Fruit fly (Drosophila melanogaster): ENCODE results near the gene pths.

The pths gene

dm6 chr2L:21166422-21166821, 23.4 kb downstream of the pths start (continued):
- TF ChIP-seq CG3163 (GFP tag; optimal IDR thresholded peaks at IDR 0.05) (no peak), CG2120 (GFP tag; optimal IDR thresholded peaks at IDR 0.05) (peak; percentile 8), trem (tag; optimal IDR thresholded peaks at IDR 0.05) (peak; percentile 16), CG5953 (GFP tag; IDR thresholded peaks at IDR 0.05) (no peak), psq (GFP tag; optimal IDR thresholded peaks at IDR 0.05) (no peak), CTCF (GFP tag; optimal IDR thresholded peaks at IDR 0.05) (no peak), CG12391 (tag; optimal IDR thresholded peaks at IDR 0.05) (peak; percentile 0), CG3847 (GFP tag; IDR thresholded peaks at IDR 0.05) (peak; percentile 24; the same call in 1 of the 2 replicates), pzg (GFP tag; optimal IDR thresholded peaks at IDR 0.05) (peak; percentile 63), sens (GFP tag) (peak; percentile 11), CG15011 (GFP tag; optimal IDR thresholded peaks at IDR 0.05) (no peak), CG4328 (GFP tag; optimal IDR thresholded peaks at IDR 0.05) (no peak), CG17328 (GFP tag; IDR thresholded peaks at IDR 0.05) (0 out of 2 replicates have a peak, but pooled peaks have one; percentile 5), CG9797 (GFP tag; optimal IDR thresholded peaks at IDR 0.05) (no peak), ash1 (GFP tag; optimal IDR thresholded peaks at IDR 0.05) (no peak), nmo (GFP tag; optimal IDR thresholded peaks at IDR 0.05) (no peak), sug (tag; optimal IDR thresholded peaks at IDR 0.05) (peak; percentile 42), CHES-1-like (GFP tag; optimal IDR thresholded peaks at IDR 0.05) (peak; percentile 25), CG34422 (GFP tag; IDR thresholded peaks at IDR 0.05) (peak; percentile 36; the same call in 1 of the 3 replicates), CG9437 (GFP tag; optimal IDR thresholded peaks at IDR 0.05) (no peak), CG9932 (GFP tag; IDR thresholded peaks at IDR 0.05) (0 out of 2 replicates have a peak, but pooled peaks have one; percentile 8), E2f2 (GFP tag; IDR thresholded peaks at IDR 0.05) (peak; percentile 93), CG1603 (tag; optimal IDR thresholded peaks at IDR 0.05) (peak; percentile 36), hkb (optimal IDR thresholded peaks at IDR 0.05) (no peak), hkb (GFP tag; IDR thresholded peaks at IDR 0.05) (no peak), tna (GFP tag; IDR thresholded peaks at IDR 0.05; ENCODE audit: partially characterized antibody) (no peak), YL-1 (GFP tag; optimal IDR thresholded peaks at IDR 0.05) (peak; percentile 85), CG4617 (GFP tag; optimal IDR thresholded peaks at IDR 0.05; ENCODE audit: borderline replicate concordance) (peak; percentile 27), ap (GFP tag; IDR thresholded peaks at IDR 0.05) (no peak), CG8290 (GFP tag; optimal IDR thresholded peaks at IDR 0.05) (no peak), CG8290 (tag; optimal IDR thresholded peaks at IDR 0.05) (peak in 1 of 2 experiments; percentile 44), CG15514 (GFP tag; optimal IDR thresholded peaks at IDR 0.05) (peak; percentile 55), zfh2 (GFP tag; optimal IDR thresholded peaks at IDR 0.05) (peak; percentile 31), scrt (GFP tag; optimal IDR thresholded peaks at IDR 0.05) (no peak), crol (GFP tag; IDR thresholded peaks at IDR 0.05) (no peak), D19B (GFP tag; optimal IDR thresholded peaks at IDR 0.05) (no peak), row (GFP tag; IDR thresholded peaks at IDR 0.05) (peak; percentile 33; the same call in 1 of the 3 replicates), CG17385 (GFP tag; optimal IDR thresholded peaks at IDR 0.05) (peak; percentile 1), dmrt11E (tag; optimal IDR thresholded peaks at IDR 0.05) (no peak), BEAF-32 (GFP tag; optimal IDR thresholded peaks at IDR 0.05) (peak; percentile 18), C15 (GFP tag; IDR thresholded peaks at IDR 0.05) (no peak), pan (optimal IDR thresholded peaks at IDR 0.05) (no peak), pan (GFP tag; optimal IDR thresholded peaks at IDR 0.05 in 1 of 2, IDR thresholded peaks at IDR 0.05 in 1 of 2) (no peak), Ada2b (GFP tag; IDR thresholded peaks at IDR 0.05) (0 out of 2 replicates have a peak, but pooled peaks have one; percentile 7), CG10959 (GFP tag; IDR thresholded peaks at IDR 0.05) (no peak), CG10366 (GFP tag; IDR thresholded peaks at IDR 0.05) (no peak), Myb (GFP tag; optimal IDR thresholded peaks at IDR 0.05) (peak; percentile 87), B-H1 (GFP tag; IDR thresholded peaks at IDR 0.05) (no peak), Elba2 (GFP tag; optimal IDR thresholded peaks at IDR 0.05) (peak; percentile 3), eyg (GFP tag; optimal IDR thresholded peaks at IDR 0.05) (no peak), HmgZ (tag; optimal IDR thresholded peaks at IDR 0.05) (peak; percentile 44), Jarid2 (GFP tag; optimal IDR thresholded peaks at IDR 0.05) (no peak), Pdp1 (GFP tag; optimal IDR thresholded peaks at IDR 0.05) (peak in 1 of 2 experiments; percentile 99)
